Fruit fly (Drosophila melanogaster): Measurements from ENCODE around the gene Eogt.

The Eogt gene

DNA sequence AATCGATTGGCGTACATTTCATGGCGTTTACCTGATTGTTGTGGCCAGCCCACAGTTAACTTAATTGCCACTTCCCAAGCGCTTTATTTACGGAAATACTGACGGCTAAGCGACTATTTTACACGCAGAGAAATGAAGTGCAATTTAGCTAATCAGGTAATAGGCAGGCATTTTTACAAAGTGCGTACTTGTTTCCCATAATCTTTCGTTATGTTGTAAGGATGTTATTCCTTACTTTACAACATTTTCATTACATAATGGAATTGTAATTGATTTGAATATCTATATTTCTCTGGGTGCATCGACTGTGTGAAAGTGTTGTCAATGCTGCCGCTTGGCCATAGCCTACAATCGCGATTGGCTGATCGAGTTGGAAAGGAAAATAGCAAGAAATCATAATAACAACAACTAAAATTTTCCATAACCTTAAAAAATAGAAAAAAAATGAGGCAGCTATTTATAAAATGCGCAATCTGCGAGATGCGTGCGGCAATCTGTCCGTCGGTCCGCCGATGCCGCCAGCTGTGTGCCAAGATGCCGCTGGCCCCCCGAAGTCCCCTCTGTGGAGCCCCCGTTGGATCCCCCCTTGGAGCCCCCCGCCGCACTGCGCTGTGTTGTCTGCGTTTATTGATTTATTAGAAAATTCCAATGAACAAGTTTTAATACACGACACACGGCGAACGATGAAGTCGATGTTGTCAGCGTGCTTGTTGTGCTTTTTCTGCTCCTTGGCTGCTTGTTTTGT is 45.7 kb downstream of the Eogt start (continued):
- TF ChIP-seq zf30C (GFP tag; optimal IDR thresholded peaks at IDR 0.05): no peak
- TF ChIP-seq dm (GFP tag; optimal IDR thresholded peaks at IDR 0.05): no peak
- no peak for TF ChIP-seq sqz (GFP tag; optimal IDR thresholded peaks at IDR 0.05)
- TF ChIP-seq B-H2 (GFP tag; optimal IDR thresholded peaks at IDR 0.05): no peak
- peak; percentile 5 for TF ChIP-seq CG10267 (tag; optimal IDR thresholded peaks at IDR 0.05)
- TF ChIP-seq z (GFP tag; IDR thresholded peaks at IDR 0.05): no peak
- TF ChIP-seq CG10543 (GFP tag; optimal IDR thresholded peaks at IDR 0.05): no peak
- peak; percentile 65 for TF ChIP-seq ind (GFP tag; optimal IDR thresholded peaks at IDR 0.05)
- TF ChIP-seq CG4424 (GFP tag; optimal IDR thresholded peaks at IDR 0.05): peak; percentile 38
- TF ChIP-seq Hr39 (optimal IDR thresholded peaks at IDR 0.05): peak; percentile 33
- TF ChIP-seq D19A (tag; optimal IDR thresholded peaks at IDR 0.05): peak; percentile 17
- peak; percentile 41; the same call in 1 of the 3 replicates for TF ChIP-seq CG17361 (GFP tag; IDR thresholded peaks at IDR 0.05)
- peak; percentile 60 for TF ChIP-seq CG8089 (GFP tag; optimal IDR thresholded peaks at IDR 0.05)
- no peak for TF ChIP-seq sna (GFP tag; IDR thresholded peaks at IDR 0.05; ENCODE audit: partially characterized antibody)
- peak; percentile 40 for TF ChIP-seq CoRest (tag; optimal IDR thresholded peaks at IDR 0.05)
- peak; percentile 61 for TF ChIP-seq az2 (GFP tag; optimal IDR thresholded peaks at IDR 0.05)
- TF ChIP-seq Abd-B (GFP tag; optimal IDR thresholded peaks at IDR 0.05): peak; percentile 61
- no peak for TF ChIP-seq Lpt (GFP tag; optimal IDR thresholded peaks at IDR 0.05)
- peak; percentile 70 for TF ChIP-seq Blimp-1 (GFP tag; optimal IDR thresholded peaks at IDR 0.05)
- no peak for TF ChIP-seq tx (GFP tag; optimal IDR thresholded peaks at IDR 0.05)

DNA sequence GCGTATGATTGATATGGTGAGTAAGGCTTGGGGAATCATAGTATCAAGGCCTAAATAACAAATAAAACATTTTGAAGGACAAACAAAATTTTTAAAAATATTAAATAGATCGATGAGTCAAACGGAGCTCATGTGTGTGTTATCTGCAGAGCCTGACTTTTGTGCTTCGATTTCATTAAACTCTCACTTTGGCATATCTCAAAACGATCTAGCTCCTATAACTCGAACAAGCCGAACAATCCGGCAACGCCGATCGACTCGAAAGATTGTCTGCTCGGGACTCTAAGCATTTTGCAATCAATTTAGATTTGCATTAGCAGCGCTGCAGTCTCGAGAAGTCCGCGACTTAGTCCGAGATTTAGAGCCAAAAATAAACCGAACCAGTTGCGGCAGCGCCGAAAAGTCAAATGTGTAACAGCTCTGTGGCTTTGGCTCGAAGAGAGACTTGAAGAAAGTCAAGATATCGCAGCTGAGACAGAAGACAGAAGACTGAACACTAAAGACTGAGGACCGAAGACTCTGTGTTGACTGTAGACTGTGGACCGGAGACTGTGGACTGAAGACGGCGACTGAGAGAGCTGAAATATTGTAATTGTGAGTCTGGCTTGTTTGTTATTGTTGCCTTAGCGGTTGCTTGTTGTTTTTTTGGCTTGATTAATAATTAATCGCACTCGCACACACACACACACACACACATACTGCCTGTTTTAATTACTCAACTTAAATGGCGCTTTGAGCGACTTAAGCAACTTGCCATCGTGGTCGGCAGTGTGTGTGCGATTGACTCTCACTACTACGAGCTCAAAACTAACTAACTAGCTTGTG is 46.7 kb downstream of the Eogt start:
- TF ChIP-seq Dip2 (GFP tag; IDR thresholded peaks at IDR 0.05): no peak
- peak; percentile 81 for TF ChIP-seq z (GFP tag; IDR thresholded peaks at IDR 0.05)
- TF ChIP-seq dan (GFP tag; IDR thresholded peaks at IDR 0.05): no peak
- TF ChIP-seq CG1024 (GFP tag; IDR thresholded peaks at IDR 0.05): no peak
- peak; percentile 100 for TF ChIP-seq pros (GFP tag; optimal IDR thresholded peaks at IDR 0.05)
- TF ChIP-seq cg (GFP tag; optimal IDR thresholded peaks at IDR 0.05): peak; percentile 50
- no peak for TF ChIP-seq grn (GFP tag; optimal IDR thresholded peaks at IDR 0.05)
- peak; percentile 3 for TF ChIP-seq CG11504 (tag; optimal IDR thresholded peaks at IDR 0.05)
- peak; percentile 39; the same call in 1 of the 2 replicates for TF ChIP-seq vvl (GFP tag; IDR thresholded peaks at IDR 0.05)
- peak; percentile 60 for TF ChIP-seq sens (GFP tag)
- peak; percentile 43; the same call in 1 of the 2 replicates for TF ChIP-seq Awh (GFP tag; IDR thresholded peaks at IDR 0.05)
- peak in 1 of 2 experiments; percentile 52 for TF ChIP-seq Trl (optimal IDR thresholded peaks at IDR 0.05)
- TF ChIP-seq Trl (GFP tag; optimal IDR thresholded peaks at IDR 0.05): no peak
- TF ChIP-seq abd-A (tag; optimal IDR thresholded peaks at IDR 0.05): peak; percentile 78
- peak; percentile 75; the same call in 1 of the 4 replicates for TF ChIP-seq chinmo (GFP tag; IDR thresholded peaks at IDR 0.05; ENCODE audit: partially characterized antibody)
- TF ChIP-seq schlank (tag; optimal IDR thresholded peaks at IDR 0.05): no peak
- peak; percentile 37 for TF ChIP-seq Med (GFP tag)

DNA sequence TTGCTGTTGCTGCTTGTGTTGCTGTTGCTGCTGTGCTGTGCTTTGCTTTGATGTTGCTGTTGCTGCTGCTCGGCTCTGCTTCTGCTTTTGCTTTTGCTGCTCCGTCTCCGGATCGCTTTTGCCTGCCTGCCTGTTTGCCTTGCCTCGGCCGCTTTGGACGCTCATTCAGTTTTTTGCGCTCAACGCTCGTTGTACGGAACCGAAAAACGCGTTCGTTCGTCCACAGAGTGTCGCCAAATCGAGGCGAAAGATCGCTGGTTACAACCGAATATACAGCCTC is 47.3 kb downstream of the Eogt start, which contains the start of gene dpp:
dpp (plus strand) TSS at position 164 of the 280 bp plus-strand sequence.
- peak in 1 of 2 experiments; percentile 22 for TF ChIP-seq Trl (optimal IDR thresholded peaks at IDR 0.05)
- TF ChIP-seq Trl (GFP tag; optimal IDR thresholded peaks at IDR 0.05): no peak
- TF ChIP-seq CG6175 (GFP tag; IDR thresholded peaks at IDR 0.05): peak; percentile 84; the same call in 2 of the 3 replicates
- peak; percentile 44 for TF ChIP-seq Deaf1 (tag; optimal IDR thresholded peaks at IDR 0.05)
- 0 out of 3 replicates have a peak, but pooled peaks have one; percentile 15 for TF ChIP-seq Aef1 (GFP tag; IDR thresholded peaks at IDR 0.05)
- peak; percentile 11 for TF ChIP-seq cg (GFP tag; optimal IDR thresholded peaks at IDR 0.05)
- TF ChIP-seq sob (GFP tag; IDR thresholded peaks at IDR 0.05): peak; percentile 31; the same call in 1 of the 2 replicates
- no peak for TF ChIP-seq CG10654 (GFP tag; optimal IDR thresholded peaks at IDR 0.05)
- TF ChIP-seq Fer1 (GFP tag; optimal IDR thresholded peaks at IDR 0.05): no peak
- no peak for TF ChIP-seq CG9609 (GFP tag; optimal IDR thresholded peaks at IDR 0.05)
- TF ChIP-seq Adf1 (GFP tag; IDR thresholded peaks at IDR 0.05): peak; percentile 39
- peak; percentile 23 for TF ChIP-seq CG8478 (optimal IDR thresholded peaks at IDR 0.05)
- TF ChIP-seq CG12391 (tag; optimal IDR thresholded peaks at IDR 0.05): no peak
- TF ChIP-seq p53 (GFP tag; optimal IDR thresholded peaks at IDR 0.05): no peak

All from whole organism, embryonic.